Worm (Caenorhabditis elegans) whole organism, early embryonic: ENCODE results near the gene oac-37.
A peak's percentile ranks its signal among the peaks of the same experiment; 100 is the strongest.

Experiments used
- B0310.2 ChIP-seq: sonication (generic microtip); optimal IDR thresholded peaks from 2 replicates; lab custom pipeline; 2016; ENCODE audit warnings: mild to moderate bottlenecking, missing genetic modification characterization, missing compliant biosample characterization
- F13C5.2 ChIP-seq: sonication (generic microtip); optimal IDR thresholded peaks from 2 replicates; lab custom pipeline; 2017; ENCODE audit warnings: mild to moderate bottlenecking, missing genetic modification characterization, inconsistent platforms, missing compliant biosample characterization
- aly-1 ChIP-seq: sonication (generic microtip); optimal IDR thresholded peaks from 2 replicates; lab custom pipeline; 2016; ENCODE audit warnings: missing genetic modification characterization, missing compliant biosample characterization
- ama-1 ChIP-seq: fragments of 150-350 bp; optimal IDR thresholded peaks from 2 replicates; lab custom pipeline; 2014
- ceh-13 ChIP-seq: fragments of 200-800 bp; sonication (Bioruptor generic); optimal IDR thresholded peaks from 2 replicates; lab custom pipeline; 2018; ENCODE audit warnings: mild to moderate bottlenecking, missing genetic modification characterization, missing compliant biosample characterization
- ceh-36 ChIP-seq: sonication (generic microtip); optimal IDR thresholded peaks from 2 replicates; lab custom pipeline; 2016; ENCODE audit warnings: missing genetic modification characterization, inconsistent platforms, missing compliant biosample characterization
- ets-7 ChIP-seq: sonication (generic microtip); optimal IDR thresholded peaks from 2 replicates; lab custom pipeline; 2016; ENCODE audit warnings: missing genotype, missing genetic modification characterization, missing compliant biosample characterization
- flt-1 ChIP-seq: fragments of 200-800 bp; sonication (Bioruptor generic); IDR thresholded peaks from 2 replicates; pipeline ENCODE4 v1.3.6; 2022; ENCODE audit warnings: missing genetic modification characterization, missing compliant biosample characterization
- hmbx-1 ChIP-seq: sonication (generic microtip); optimal IDR thresholded peaks from 2 replicates; lab custom pipeline; 2016; ENCODE audit warnings: mild to moderate bottlenecking, missing genetic modification characterization, missing compliant biosample characterization
- hmg-4 ChIP-seq: fragments of 200-800 bp; sonication (Bioruptor generic); optimal IDR thresholded peaks from 2 replicates; lab custom pipeline; 2018; ENCODE audit warnings: mild to moderate bottlenecking, missing genetic modification characterization, missing compliant biosample characterization
- hnd-1 ChIP-seq: sonication (generic microtip); optimal IDR thresholded peaks from 2 replicates; lab custom pipeline; 2016; ENCODE audit warnings: missing genetic modification characterization, missing compliant biosample characterization
- pes-1 ChIP-seq: fragments of 200-800 bp; sonication (Bioruptor generic); IDR thresholded peaks from 2 replicates; pipeline ENCODE4 v1.3.6; 2022; ENCODE audit warnings: missing genetic modification reagents, missing genetic modification characterization, missing compliant biosample characterization
- scrt-1 ChIP-seq: fragments of 200-800 bp; sonication (Bioruptor generic); IDR thresholded peaks from 2 replicates; pipeline ENCODE4 v1.3.6; 2022; ENCODE audit warnings: missing genetic modification characterization, missing compliant biosample characterization
- sea-1 ChIP-seq: fragments of 200-800 bp; sonication (Bioruptor generic); conservative IDR thresholded peaks from 2 replicates; pipeline ENCODE4 v1.3.6; 2022; ENCODE audit warnings: missing genetic modification characterization, missing compliant biosample characterization
- tbx-11 ChIP-seq: fragments of 200-800 bp; sonication (Bioruptor generic); IDR thresholded peaks from 2 replicates; pipeline ENCODE4 v1.3.6; 2022; ENCODE audit warnings: missing genetic modification characterization, missing compliant biosample characterization
- tbx-37 ChIP-seq: fragments of 200-800 bp; sonication (Bioruptor generic); conservative IDR thresholded peaks from 2 replicates; pipeline ENCODE4 v1.3.6; 2022; ENCODE audit warnings: missing genetic modification reagents, missing genetic modification characterization, missing compliant biosample characterization
- tra-4 ChIP-seq: sonication (generic microtip); optimal IDR thresholded peaks from 2 replicates; lab custom pipeline; 2017; ENCODE audit warnings: missing genetic modification characterization, missing compliant biosample characterization

Gene oac-37

DNA sequence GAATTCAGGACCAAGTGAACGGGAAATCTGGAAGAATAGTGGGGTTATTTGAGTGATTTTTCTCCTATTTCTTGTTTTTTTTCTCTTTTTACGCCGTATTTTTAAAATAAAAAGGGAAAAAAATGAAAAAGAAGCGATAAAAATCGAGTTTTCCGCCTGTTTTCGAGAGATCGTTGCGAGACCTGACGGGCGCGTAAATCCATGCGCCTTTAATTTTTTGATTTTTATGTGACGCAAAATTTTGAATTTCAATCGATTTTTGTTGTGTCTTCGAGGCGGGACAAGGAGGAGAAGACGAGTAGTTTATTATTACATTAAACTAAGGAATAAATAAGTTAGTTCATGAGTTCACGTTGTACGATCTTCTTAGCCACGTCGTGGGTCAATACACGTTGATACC is 32.1 kb upstream of the oac-37 start:
- TF ChIP-seq pes-1 (GFP tag; lab: Robert Waterston, UW) (no peak), scrt-1 (no peak), hmg-4 (GFP tag; lab: Kevin White, UChicago) (no peak), tbx-11 (GFP tag; lab: Robert Waterston, UW) (no peak), flt-1 (GFP tag; lab: Robert Waterston, UW) (no peak), sea-1 (GFP tag; lab: Robert Waterston, UW) (no peak), ama-1 (lab: Kevin White, UChicago) (no peak), aly-1 (tag; lab: Kevin White, UChicago) (no peak), hnd-1 (tag; lab: Kevin White, UChicago) (no peak)

ce11 chrIV:14114357-14114756 is 31.3 kb upstream of the oac-37 start:
- TF ChIP-seq scrt-1 (no peak), tra-4 (no peak), tbx-11 (GFP tag; lab: Robert Waterston, UW) (no peak), pes-1 (GFP tag; lab: Robert Waterston, UW) (no peak), hmg-4 (GFP tag; lab: Kevin White, UChicago) (no peak), hnd-1 (tag; lab: Kevin White, UChicago) (no peak)

DNA sequence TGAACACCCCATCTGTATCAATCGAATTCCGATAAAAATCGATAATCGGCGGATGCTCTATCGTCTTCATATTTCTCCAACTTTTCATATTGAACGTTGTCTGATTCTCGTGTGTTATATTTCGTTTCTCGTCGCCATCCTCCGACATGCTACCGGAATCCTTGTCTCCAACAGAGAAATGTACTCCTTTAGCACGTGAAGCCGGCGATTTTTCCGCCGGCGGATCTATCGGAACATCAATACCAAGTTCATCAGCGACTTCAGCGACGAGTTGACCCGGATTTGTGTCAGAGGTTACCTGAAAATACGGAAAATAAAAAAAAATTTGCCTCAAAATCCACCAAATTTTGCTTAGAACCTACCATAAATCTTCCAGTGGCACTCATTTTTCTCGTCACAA is 30.6 kb upstream of the oac-37 start:
- TF ChIP-seq F13C5.2 (tag; lab: Kevin White, UChicago), result no peak
- no peak for TF ChIP-seq sea-1 (GFP tag; lab: Robert Waterston, UW)
- TF ChIP-seq pes-1 (GFP tag; lab: Robert Waterston, UW), result no peak
- TF ChIP-seq scrt-1, result no peak
- TF ChIP-seq hnd-1 (tag; lab: Kevin White, UChicago), result no peak
- TF ChIP-seq ceh-13 (GFP tag; lab: Kevin White, UChicago), result no peak
- TF ChIP-seq flt-1 (GFP tag; lab: Robert Waterston, UW), result no peak
- no peak for TF ChIP-seq aly-1 (tag; lab: Kevin White, UChicago)
- no peak for TF ChIP-seq tbx-11 (GFP tag; lab: Robert Waterston, UW)
- TF ChIP-seq ets-7 (tag; lab: Kevin White, UChicago), result no peak
- no peak for TF ChIP-seq hmbx-1 (tag; lab: Kevin White, UChicago)
- TF ChIP-seq B0310.2 (tag; lab: Kevin White, UChicago), result no peak
- TF ChIP-seq hmg-4 (GFP tag; lab: Kevin White, UChicago), result no peak
- no peak for TF ChIP-seq tra-4
- TF ChIP-seq ama-1 (lab: Kevin White, UChicago), result no peak
- no peak for TF ChIP-seq ceh-36 (tag; lab: Kevin White, UChicago)
- no peak for TF ChIP-seq tbx-37 (GFP tag; lab: Robert Waterston, UW)

- no peak for TF ChIP-seq hnd-1 (tag; lab: Kevin White, UChicago)
- TF ChIP-seq scrt-1, result no peak
- TF ChIP-seq tra-4, result no peak
- no peak for TF ChIP-seq hmg-4 (GFP tag; lab: Kevin White, UChicago)
- TF ChIP-seq flt-1 (GFP tag; lab: Robert Waterston, UW), result no peak
- no peak for TF ChIP-seq ceh-36 (tag; lab: Kevin White, UChicago)
- TF ChIP-seq hmbx-1 (tag; lab: Kevin White, UChicago), result no peak
- TF ChIP-seq F13C5.2 (tag; lab: Kevin White, UChicago), result no peak
- no peak for TF ChIP-seq sea-1 (GFP tag; lab: Robert Waterston, UW)
- TF ChIP-seq ceh-13 (GFP tag; lab: Kevin White, UChicago), result no peak
- TF ChIP-seq ama-1 (lab: Kevin White, UChicago), result no peak
- TF ChIP-seq tbx-37 (GFP tag; lab: Robert Waterston, UW), result no peak
- TF ChIP-seq B0310.2 (tag; lab: Kevin White, UChicago), result no peak
Observed at ce11 chrIV:14115556-14115955, 30.1 kb upstream of the oac-37 start.

DNA sequence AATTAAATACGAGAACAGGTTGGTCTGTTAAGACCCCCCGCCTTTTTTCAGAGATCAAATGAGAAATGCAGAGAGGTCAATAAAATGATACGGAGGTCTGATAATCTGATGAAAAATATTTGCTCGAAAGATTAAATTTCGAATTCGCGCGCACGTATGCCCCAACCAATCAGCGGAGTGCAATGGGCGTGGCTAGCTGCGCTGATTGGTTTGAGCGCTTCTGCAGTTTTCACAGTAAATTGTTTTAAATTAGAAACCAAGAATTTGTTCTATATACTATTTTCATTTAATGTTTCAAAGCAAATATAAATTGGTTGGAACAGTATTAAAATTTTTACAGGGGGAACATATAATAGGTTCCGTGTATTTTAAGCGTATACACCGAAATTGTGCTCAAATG is 26.4 kb upstream of the oac-37 start:
- TF ChIP-seq aly-1 (tag; lab: Kevin White, UChicago) (no peak), scrt-1 (no peak), tra-4 (no peak), pes-1 (GFP tag; lab: Robert Waterston, UW) (no peak), flt-1 (GFP tag; lab: Robert Waterston, UW) (no peak), ets-7 (tag; lab: Kevin White, UChicago) (no peak), hnd-1 (tag; lab: Kevin White, UChicago) (no peak), ceh-13 (GFP tag; lab: Kevin White, UChicago) (no peak), F13C5.2 (tag; lab: Kevin White, UChicago) (no peak), B0310.2 (tag; lab: Kevin White, UChicago) (no peak), sea-1 (GFP tag; lab: Robert Waterston, UW) (no peak), tbx-37 (GFP tag; lab: Robert Waterston, UW) (no peak), hmbx-1 (tag; lab: Kevin White, UChicago) (no peak), ceh-36 (tag; lab: Kevin White, UChicago) (no peak), hmg-4 (GFP tag; lab: Kevin White, UChicago) (no peak), ama-1 (lab: Kevin White, UChicago) (no peak), tbx-11 (GFP tag; lab: Robert Waterston, UW) (no peak)

- TF ChIP-seq B0310.2 (tag; lab: Kevin White, UChicago) (no peak), scrt-1 (no peak), pes-1 (GFP tag; lab: Robert Waterston, UW) (no peak), ama-1 (lab: Kevin White, UChicago) (no peak)
Observed at ce11 chrIV:14123956-14124355, 21.7 kb upstream of the oac-37 start, which contains the start of gene nkcc-1. Gene nkcc-1, minus strand, starts transcription at chrIV:14124056.

DNA sequence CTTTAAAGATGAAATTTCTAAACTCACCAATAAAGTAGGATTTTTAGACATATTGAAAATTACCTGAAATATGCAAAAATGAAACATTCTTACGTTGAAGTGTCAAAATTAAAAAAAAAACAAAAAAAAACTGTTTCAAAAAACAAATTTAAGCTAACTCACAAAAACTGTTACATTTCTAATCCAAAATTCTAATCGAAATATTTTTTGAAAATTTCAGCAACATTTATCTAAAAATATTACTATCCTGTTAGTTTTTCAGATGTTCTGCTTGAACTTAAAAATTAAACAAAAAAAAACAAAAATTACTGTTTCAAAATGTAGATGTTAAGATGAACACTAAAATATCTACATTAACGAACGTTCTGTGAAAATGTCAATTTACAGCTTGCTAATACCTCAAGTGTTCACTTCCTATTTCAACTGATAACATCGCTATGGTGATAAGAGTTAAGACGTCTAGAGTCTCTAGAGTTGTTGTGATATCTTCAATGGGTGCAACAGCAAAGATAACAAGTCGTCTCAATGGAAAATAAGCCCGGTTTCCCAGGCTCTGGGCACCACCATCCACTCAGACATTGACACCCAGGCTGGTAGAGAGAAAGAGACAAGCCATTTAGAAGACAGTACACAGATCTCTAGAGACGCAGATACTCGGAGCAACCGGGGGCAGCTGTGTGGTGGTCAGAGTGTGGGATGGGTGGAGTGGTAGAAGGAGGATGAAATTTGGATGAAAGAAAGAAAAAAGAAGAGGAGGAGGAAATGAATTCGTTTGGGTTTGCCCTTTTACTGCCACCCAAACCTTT is 17.7 kb upstream of the oac-37 start, which contains the start of gene H12I19.115:
Gene H12I19.115 (minus strand): TSS at position 51 of the 806 bp plus-strand sequence.
- TF ChIP-seq F13C5.2 (tag; lab: Kevin White, UChicago), result peak; percentile 13
- TF ChIP-seq tra-4, result no peak
